Worm (Caenorhabditis elegans) whole organism, L2 larva: Measurements from ENCODE around the gene C13F10.5.

ENCODE experiments used
- F13H6.1 ChIP-seq: sonication (generic microtip); optimal IDR thresholded peaks from 2 replicates; lab custom pipeline; 2016; ENCODE audit warnings: missing genetic modification characterization, missing compliant biosample characterization
- Y55F3AM.14 ChIP-seq: fragments of 200-800 bp; sonication (Bioruptor generic); optimal IDR thresholded peaks from 2 replicates; lab custom pipeline; 2018; ENCODE audit warnings: mild to moderate bottlenecking, missing genetic modification characterization, missing compliant biosample characterization
- ZK546.5 ChIP-seq: sonication (generic microtip); optimal IDR thresholded peaks from 2 replicates; lab custom pipeline; 2017; ENCODE audit warnings: missing biosample characterization, missing genetic modification characterization
- crh-2 ChIP-seq: sonication (generic microtip); optimal IDR thresholded peaks from 2 replicates; lab custom pipeline; 2017; ENCODE audit warnings: missing biosample characterization, missing genetic modification characterization
- lin-11 ChIP-seq: fragments of 150-350 bp; sonication (generic microtip); optimal IDR thresholded peaks from 2 replicates; lab custom pipeline; 2014; ENCODE audit warnings: missing biosample characterization, missing genetic modification characterization, inconsistent platforms, mixed read lengths
- mbf-1 ChIP-seq: sonication (generic microtip); optimal IDR thresholded peaks from 2 replicates; lab custom pipeline; 2017; ENCODE audit warnings: missing biosample characterization, missing genetic modification characterization
- nhr-10 ChIP-seq: sonication (generic microtip); optimal IDR thresholded peaks from 2 replicates; lab custom pipeline; 2017; ENCODE audit warnings: missing biosample characterization, missing genetic modification characterization
- nhr-11 ChIP-seq: fragments of 150-350 bp; optimal IDR thresholded peaks from 2 replicates; lab custom pipeline; 2014; ENCODE audit warnings: missing biosample characterization, missing genetic modification characterization
- nhr-23 ChIP-seq: fragments of 150-350 bp; optimal IDR thresholded peaks from 2 replicates; lab custom pipeline; 2014; ENCODE audit warnings: missing biosample characterization, missing genetic modification reagents, missing genetic modification characterization
- nhr-237 ChIP-seq: fragments of 150-350 bp; optimal IDR thresholded peaks from 2 replicates; lab custom pipeline; 2014; ENCODE audit warnings: missing biosample characterization, missing genetic modification characterization
- nhr-77 ChIP-seq: fragments of 150-350 bp; optimal IDR thresholded peaks from 2 replicates; lab custom pipeline; 2014; ENCODE audit warnings: missing biosample characterization, missing genetic modification characterization
- unc-62 ChIP-seq: fragments of 150-350 bp; optimal IDR thresholded peaks from 2 replicates; lab custom pipeline; 2014; ENCODE audit warnings: missing biosample characterization, missing genetic modification reagents, missing genetic modification characterization
- ztf-4 ChIP-seq: fragments of 150-350 bp; optimal IDR thresholded peaks from 2 replicates; lab custom pipeline; 2014; ENCODE audit warnings: missing biosample characterization, missing genetic modification characterization

- TF ChIP-seq nhr-77 (tag; lab: Kevin White, UChicago) (no peak), lin-11 (no peak), nhr-10 (tag; lab: Kevin White, UChicago) (no peak), nhr-237 (tag; lab: Kevin White, UChicago) (no peak), nhr-23 (tag; lab: Kevin White, UChicago) (no peak), ZK546.5 (no peak), mbf-1 (tag; lab: Kevin White, UChicago) (no peak), F13H6.1 (tag; lab: Kevin White, UChicago) (no peak), Y55F3AM.14 (no peak), unc-62 (GFP tag; lab: Kevin White, UChicago) (no peak), nhr-11 (no peak), crh-2 (tag; lab: Kevin White, UChicago) (no peak), ztf-4 (tag; lab: Kevin White, UChicago) (no peak)
Measured at ce11 chrV:7225894-7226293, 7.0 kb upstream of the C13F10.5 start.
